1 fruit fly cellular context compared by ENCODE assay signal in the genomic region with DNA sequence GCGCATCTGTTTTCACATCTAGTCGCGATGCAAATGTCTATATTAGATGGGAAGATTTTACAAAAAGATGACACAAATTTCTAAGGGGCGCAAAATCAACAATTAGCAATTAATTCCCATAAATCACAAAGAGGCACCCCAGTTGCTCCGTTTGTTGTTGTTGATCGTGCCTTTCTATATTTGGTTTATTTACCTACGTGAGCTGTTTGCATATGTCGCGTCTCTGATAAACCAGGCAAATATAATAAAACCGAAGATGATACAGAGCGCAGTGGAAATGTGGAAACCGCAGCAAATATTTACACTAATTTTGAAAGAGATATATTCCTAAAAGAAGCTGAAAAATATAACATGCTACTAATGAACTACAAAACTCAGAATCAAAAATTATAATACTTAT.
A peak's percentile ranks its signal among the peaks of the same experiment; 100 is the strongest.
TF ChIP-seq lines count a peak whose summit lies in the region.

No protein-coding gene starts in this region.

TF ChIP-seq in whole organism, embryonic, 481 proteins besides CTCF, POLR2A, EP300 and RAD21 (continued from another document and continues in another):
- TF ChIP-seq CG1529 (GFP tag; optimal IDR thresholded peaks at IDR 0.05; lab: Kevin White, UChicago) (peak; percentile 55), CG8478 (optimal IDR thresholded peaks at IDR 0.05; lab: Kevin White, UChicago) (no peak), CG13296 (GFP tag; optimal IDR thresholded peaks at IDR 0.05; lab: Kevin White, UChicago) (peak; percentile 52), CG1602 (GFP tag; optimal IDR thresholded peaks at IDR 0.05; lab: Kevin White, UChicago) (no peak), Hmx (GFP tag; optimal IDR thresholded peaks at IDR 0.05; lab: Kevin White, UChicago) (no peak), Taf1 (GFP tag; IDR thresholded peaks at IDR 0.05; lab: Robert Waterston, UW) (no peak), Six4 (GFP tag; optimal IDR thresholded peaks at IDR 0.05; lab: Kevin White, UChicago) (no peak), CG11696 (GFP tag; IDR thresholded peaks at IDR 0.05; lab: Robert Waterston, UW) (0 out of 2 replicates have a peak, but pooled peaks have one; percentile 17), CG11085 (GFP tag; IDR thresholded peaks at IDR 0.05; lab: Robert Waterston, UW) (no peak), dpn (GFP tag; optimal IDR thresholded peaks at IDR 0.05; lab: Kevin White, UChicago) (peak in 1 of 2 experiments; percentile 15), CG9215 (GFP tag; IDR thresholded peaks at IDR 0.05; lab: Robert Waterston, UW) (no peak), CG10462 (GFP tag; optimal IDR thresholded peaks at IDR 0.05; lab: Kevin White, UChicago) (peak; percentile 15), chm (GFP tag; IDR thresholded peaks at IDR 0.05; lab: Robert Waterston, UW) (peak; percentile 24; the same call in 1 of the 2 replicates), bab2 (GFP tag; optimal IDR thresholded peaks at IDR 0.05; lab: Kevin White, UChicago) (peak; percentile 69), phol (tag; optimal IDR thresholded peaks at IDR 0.05; lab: Kevin White, UChicago) (no peak), CG4707 (GFP tag; optimal IDR thresholded peaks at IDR 0.05; lab: Kevin White, UChicago) (peak; percentile 56), lov (optimal IDR thresholded peaks at IDR 0.05; lab: Kevin White, UChicago) (no peak), lov (GFP tag; IDR thresholded peaks at IDR 0.05; lab: Robert Waterston, UW) (0 out of 3 replicates have a peak, but pooled peaks have one; percentile 27), klu (GFP tag; IDR thresholded peaks at IDR 0.05; lab: Robert Waterston, UW) (no peak), pros (GFP tag; optimal IDR thresholded peaks at IDR 0.05; lab: Kevin White, UChicago) (no peak), zfh2 (GFP tag; optimal IDR thresholded peaks at IDR 0.05; lab: Kevin White, UChicago) (no peak), sisA (GFP tag; IDR thresholded peaks at IDR 0.05; lab: Robert Waterston, UW) (no peak), CG16813 (GFP tag; IDR thresholded peaks at IDR 0.05; lab: Robert Waterston, UW; ENCODE audit: partially characterized antibody) (no peak), tgo (GFP tag; IDR thresholded peaks at IDR 0.05; lab: Robert Waterston, UW) (no peak), CG15514 (GFP tag; optimal IDR thresholded peaks at IDR 0.05; lab: Kevin White, UChicago) (peak; percentile 40), nau (GFP tag; optimal IDR thresholded peaks at IDR 0.05; lab: Kevin White, UChicago) (peak; percentile 72), CG10543 (GFP tag; optimal IDR thresholded peaks at IDR 0.05; lab: Kevin White, UChicago) (peak; percentile 27), Opbp (GFP tag; IDR thresholded peaks at IDR 0.05; lab: Robert Waterston, UW; ENCODE audit: partially characterized antibody) (no peak), Pdp1 (GFP tag; optimal IDR thresholded peaks at IDR 0.05; lab: Kevin White, UChicago) (peak in 1 of 2 experiments; percentile 14), unpg (GFP tag; optimal IDR thresholded peaks at IDR 0.05; lab: Kevin White, UChicago) (peak; percentile 37), pan (optimal IDR thresholded peaks at IDR 0.05; lab: Kevin White, UChicago) (no peak), pan (GFP tag; optimal IDR thresholded peaks at IDR 0.05 in 1 of 2, IDR thresholded peaks at IDR 0.05 in 1 of 2) (peak in 1 of 2 experiments; percentile 9), scrt (GFP tag; optimal IDR thresholded peaks at IDR 0.05; lab: Kevin White, UChicago) (peak; percentile 56), CG2678 (tag; optimal IDR thresholded peaks at IDR 0.05; lab: Kevin White, UChicago) (peak; percentile 65), ci (GFP tag; IDR thresholded peaks at IDR 0.05; lab: Robert Waterston, UW) (peak; percentile 79; the same call in 2 of the 3 replicates), CG11723 (GFP tag; optimal IDR thresholded peaks at IDR 0.05; lab: Kevin White, UChicago) (peak; percentile 40), CG4820 (GFP tag; optimal IDR thresholded peaks at IDR 0.05; lab: Kevin White, UChicago) (peak; percentile 7), CG13424 (tag; optimal IDR thresholded peaks at IDR 0.05; lab: Kevin White, UChicago) (peak; percentile 37), rib (GFP tag; IDR thresholded peaks at IDR 0.05; lab: Robert Waterston, UW) (no peak), CG7839 (tag; optimal IDR thresholded peaks at IDR 0.05; lab: Kevin White, UChicago) (peak; percentile 4), Hmr (GFP tag; optimal IDR thresholded peaks at IDR 0.05; lab: Kevin White, UChicago) (peak; percentile 32), CG4854 (GFP tag; optimal IDR thresholded peaks at IDR 0.05; lab: Kevin White, UChicago) (peak; percentile 43), Xrp1 (GFP tag; IDR thresholded peaks at IDR 0.05; lab: Robert Waterston, UW) (peak; percentile 68), row (GFP tag; IDR thresholded peaks at IDR 0.05; lab: Robert Waterston, UW) (no peak), CG8359 (GFP tag; optimal IDR thresholded peaks at IDR 0.05; lab: Kevin White, UChicago; ENCODE audit: borderline replicate concordance) (peak; percentile 49), Abd-B (GFP tag; optimal IDR thresholded peaks at IDR 0.05; lab: Kevin White, UChicago) (no peak), seq (GFP tag; IDR thresholded peaks at IDR 0.05; lab: Robert Waterston, UW) (no peak), B-H1 (GFP tag; IDR thresholded peaks at IDR 0.05; lab: Robert Waterston, UW) (no peak; the same call in 2 of the 3 replicates), HHEX (GFP tag; optimal IDR thresholded peaks at IDR 0.05; lab: Kevin White, UChicago) (peak; percentile 77), CG12219 (GFP tag; optimal IDR thresholded peaks at IDR 0.05; lab: Kevin White, UChicago) (no peak), Med (GFP tag; lab: Kevin White, UChicago) (peak; percentile 94), CG4328 (GFP tag; optimal IDR thresholded peaks at IDR 0.05; lab: Kevin White, UChicago) (peak; percentile 62), ara (GFP tag; IDR thresholded peaks at IDR 0.05; lab: Robert Waterston, UW) (peak; percentile 67), sim (GFP tag; IDR thresholded peaks at IDR 0.05; lab: Robert Waterston, UW) (peak; percentile 37; the same call in 1 of the 2 replicates), CG8290 (GFP tag; optimal IDR thresholded peaks at IDR 0.05; lab: Kevin White, UChicago) (no peak), CG8290 (tag; optimal IDR thresholded peaks at IDR 0.05; lab: Kevin White, UChicago) (peak; percentile 45 to 57), gsb (GFP tag; IDR thresholded peaks at IDR 0.05; lab: Robert Waterston, UW) (no peak), CG15479 (GFP tag; optimal IDR thresholded peaks at IDR 0.05; lab: Kevin White, UChicago) (peak; percentile 63), CG1233 (GFP tag; optimal IDR thresholded peaks at IDR 0.05; lab: Kevin White, UChicago) (peak; percentile 65), shn (GFP tag; optimal IDR thresholded peaks at IDR 0.05; lab: Kevin White, UChicago) (no peak), vnd (GFP tag; IDR thresholded peaks at IDR 0.05; lab: Robert Waterston, UW; ENCODE audit: partially characterized antibody) (no peak), Meics (GFP tag; optimal IDR thresholded peaks at IDR 0.05; lab: Kevin White, UChicago) (peak; percentile 22), CG13624 (GFP tag; optimal IDR thresholded peaks at IDR 0.05; lab: Kevin White, UChicago) (no peak), CG8924 (tag; optimal IDR thresholded peaks at IDR 0.05; lab: Kevin White, UChicago) (peak; percentile 36), CG12391 (tag; optimal IDR thresholded peaks at IDR 0.05; lab: Kevin White, UChicago) (peak; percentile 2), CG6254 (GFP tag; optimal IDR thresholded peaks at IDR 0.05; lab: Kevin White, UChicago) (peak; percentile 55), nerfin-1 (tag; optimal IDR thresholded peaks at IDR 0.05; lab: Kevin White, UChicago) (peak; percentile 54), BtbVII (GFP tag; optimal IDR thresholded peaks at IDR 0.05; lab: Kevin White, UChicago) (peak; percentile 68), kay (GFP tag; optimal IDR thresholded peaks at IDR 0.05; lab: Kevin White, UChicago) (no peak), CG15011 (GFP tag; optimal IDR thresholded peaks at IDR 0.05; lab: Kevin White, UChicago) (peak; percentile 48), CG12299 (tag; optimal IDR thresholded peaks at IDR 0.05; lab: Kevin White, UChicago) (peak; percentile 56), CG15601 (tag; optimal IDR thresholded peaks at IDR 0.05; lab: Kevin White, UChicago) (peak; percentile 72), CG18599 (GFP tag; optimal IDR thresholded peaks at IDR 0.05; lab: Kevin White, UChicago) (peak; percentile 38), Usf (GFP tag; optimal IDR thresholded peaks at IDR 0.05; lab: Kevin White, UChicago) (no peak), CG12744 (GFP tag; optimal IDR thresholded peaks at IDR 0.05; lab: Kevin White, UChicago) (peak; percentile 15), grn (GFP tag; optimal IDR thresholded peaks at IDR 0.05; lab: Kevin White, UChicago) (peak; percentile 20), Hr51 (GFP tag; optimal IDR thresholded peaks at IDR 0.05; lab: Kevin White, UChicago) (peak in 1 of 2 experiments; percentile 16), Jarid2 (GFP tag; optimal IDR thresholded peaks at IDR 0.05; lab: Kevin White, UChicago) (peak; percentile 19), CG17568 (GFP tag; optimal IDR thresholded peaks at IDR 0.05; lab: Kevin White, UChicago) (peak; percentile 54), CG10366 (GFP tag; IDR thresholded peaks at IDR 0.05; lab: Robert Waterston, UW) (no peak), cwo (GFP tag; optimal IDR thresholded peaks at IDR 0.05; lab: Kevin White, UChicago) (no peak), CG3281 (GFP tag; optimal IDR thresholded peaks at IDR 0.05; lab: Kevin White, UChicago) (peak; percentile 46), Nf-YA (GFP tag; IDR thresholded peaks at IDR 0.05; lab: Robert Waterston, UW) (peak; percentile 43; the same call in 1 of the 2 replicates), CG11398 (GFP tag; optimal IDR thresholded peaks at IDR 0.05; lab: Kevin White, UChicago) (no peak), ttk (GFP tag; IDR thresholded peaks at IDR 0.05; lab: Robert Waterston, UW) (no peak), lab (GFP tag; optimal IDR thresholded peaks at IDR 0.05; lab: Kevin White, UChicago) (peak; percentile 77), CG12769 (tag; optimal IDR thresholded peaks at IDR 0.05; lab: Kevin White, UChicago) (no peak), CG2199 (GFP tag; IDR thresholded peaks at IDR 0.05; lab: Robert Waterston, UW) (no peak), CG5180 (GFP tag; optimal IDR thresholded peaks at IDR 0.05; lab: Kevin White, UChicago) (peak; percentile 70), CG17829 (tag; optimal IDR thresholded peaks at IDR 0.05; lab: Kevin White, UChicago) (peak; percentile 0), CG10147 (GFP tag; optimal IDR thresholded peaks at IDR 0.05; lab: Kevin White, UChicago) (peak; percentile 15), kni (GFP tag; optimal IDR thresholded peaks at IDR 0.05; lab: Kevin White, UChicago) (peak; percentile 60), CG10267 (tag; optimal IDR thresholded peaks at IDR 0.05; lab: Kevin White, UChicago) (peak; percentile 7), gcm (GFP tag; optimal IDR thresholded peaks at IDR 0.05; lab: Kevin White, UChicago) (peak; percentile 46), amos (GFP tag; IDR thresholded peaks at IDR 0.05; lab: Robert Waterston, UW; ENCODE audit: partially characterized antibody) (no peak), CHES-1-like (GFP tag; optimal IDR thresholded peaks at IDR 0.05; lab: Kevin White, UChicago) (peak; percentile 16), dysf (GFP tag; IDR thresholded peaks at IDR 0.05; lab: Robert Waterston, UW) (no peak), kah (GFP tag; optimal IDR thresholded peaks at IDR 0.05; lab: Kevin White, UChicago) (peak; percentile 36), Vsx1 (GFP tag; optimal IDR thresholded peaks at IDR 0.05; lab: Kevin White, UChicago) (peak; percentile 33), schlank (tag; optimal IDR thresholded peaks at IDR 0.05; lab: Kevin White, UChicago) (peak; percentile 31), CG16815 (GFP tag; optimal IDR thresholded peaks at IDR 0.05; lab: Kevin White, UChicago) (no peak), ac (GFP tag; optimal IDR thresholded peaks at IDR 0.05; lab: Kevin White, UChicago) (peak; percentile 76), CG1603 (tag; optimal IDR thresholded peaks at IDR 0.05; lab: Kevin White, UChicago) (peak; percentile 55), CG10654 (GFP tag; optimal IDR thresholded peaks at IDR 0.05; lab: Kevin White, UChicago) (peak; percentile 20), ap (GFP tag; IDR thresholded peaks at IDR 0.05; lab: Robert Waterston, UW) (peak; percentile 3; the same call in 1 of the 2 replicates), tio (GFP tag; optimal IDR thresholded peaks at IDR 0.05; lab: Kevin White, UChicago) (no peak), H2.0 (GFP tag; IDR thresholded peaks at IDR 0.05; lab: Robert Waterston, UW) (peak; percentile 26; the same call in 1 of the 2 replicates), CG3726 (GFP tag; IDR thresholded peaks at IDR 0.05; lab: Robert Waterston, UW) (no peak), Camta (GFP tag; optimal IDR thresholded peaks at IDR 0.05; lab: Kevin White, UChicago) (peak; percentile 62), prd (optimal IDR thresholded peaks at IDR 0.05; lab: Kevin White, UChicago) (no peak), prd (GFP tag; IDR thresholded peaks at IDR 0.05; lab: Robert Waterston, UW) (peak; percentile 39; the same call in 1 of the 3 replicates), lola (GFP tag; optimal IDR thresholded peaks at IDR 0.05; lab: Kevin White, UChicago) (peak in 1 of 3 experiments; percentile 31), Trl (optimal IDR thresholded peaks at IDR 0.05; lab: Kevin White, UChicago) (no peak), Trl (GFP tag; optimal IDR thresholded peaks at IDR 0.05; lab: Kevin White, UChicago) (no peak), bsh (GFP tag; optimal IDR thresholded peaks at IDR 0.05; lab: Kevin White, UChicago) (peak in 1 of 2 experiments; percentile 34), CrebB (tag; optimal IDR thresholded peaks at IDR 0.05; lab: Kevin White, UChicago) (peak; percentile 20), HmgZ (tag; optimal IDR thresholded peaks at IDR 0.05; lab: Kevin White, UChicago) (no peak), CG15696 (tag; optimal IDR thresholded peaks at IDR 0.05; lab: Kevin White, UChicago) (peak; percentile 79), fd96Cb (tag; optimal IDR thresholded peaks at IDR 0.05; lab: Kevin White, UChicago) (peak; percentile 8), sens (GFP tag; lab: Kevin White, UChicago) (peak; percentile 96), onecut (GFP tag; IDR thresholded peaks at IDR 0.05; lab: Robert Waterston, UW) (peak; percentile 62), Gug (GFP tag; IDR thresholded peaks at IDR 0.05; lab: Robert Waterston, UW) (no peak), crc (GFP tag; optimal IDR thresholded peaks at IDR 0.05; lab: Kevin White, UChicago) (no peak), en (GFP tag; optimal IDR thresholded peaks at IDR 0.05; lab: Kevin White, UChicago) (no peak), fru (optimal IDR thresholded peaks at IDR 0.05; lab: Kevin White, UChicago) (no peak), ase (GFP tag; IDR thresholded peaks at IDR 0.05; lab: Robert Waterston, UW) (no peak), zen (tag; optimal IDR thresholded peaks at IDR 0.05; lab: Kevin White, UChicago) (peak; percentile 33)
